Worm (Caenorhabditis elegans) whole organism, midembryonic: ENCODE data around the gene tkr-3.

Source experiments
- cog-1 ChIP-seq: sonication (generic microtip); optimal IDR thresholded peaks from 2 replicates; lab custom pipeline; 2016; ENCODE audit warnings: missing genetic modification characterization, missing compliant biosample characterization
- flt-1 ChIP-seq: fragments of 200-800 bp; sonication (Bioruptor generic); IDR thresholded peaks from 2 replicates; pipeline ENCODE4 v1.3.6; 2022; ENCODE audit warnings: missing genetic modification characterization, missing compliant biosample characterization
- tab-1 ChIP-seq: fragments of 200-800 bp; sonication (Bioruptor generic); IDR thresholded peaks from 2 replicates; pipeline ENCODE4 v1.3.6; 2022; ENCODE audit warnings: missing genetic modification characterization, missing compliant biosample characterization

DNA sequence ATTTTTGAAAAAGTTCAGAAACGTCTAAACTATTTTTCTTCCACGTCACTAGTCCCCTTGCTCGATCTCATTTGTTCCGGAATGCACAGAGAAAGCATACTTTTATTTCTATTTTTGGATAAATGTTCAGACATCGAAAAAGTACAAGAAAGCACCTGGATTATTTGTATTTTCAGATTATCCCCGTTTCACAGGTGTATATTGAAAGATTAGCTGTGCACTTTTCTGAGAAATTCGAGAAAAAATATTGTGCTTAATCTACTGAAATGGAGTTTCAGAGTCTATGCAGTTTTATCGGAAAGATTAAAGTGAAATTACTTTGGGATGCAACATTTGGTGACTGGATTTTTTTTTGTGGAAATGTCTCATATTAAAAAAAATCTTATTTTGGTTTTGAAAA lies 19.9 kb downstream of the tkr-3 start:
- TF ChIP-seq tab-1 (GFP tag; lab: Robert Waterston, UW) (no peak), flt-1 (GFP tag; lab: Robert Waterston, UW) (no peak), cog-1 (tag; lab: Kevin White, UChicago) (no peak)
